Worm (Caenorhabditis elegans) whole organism, L3 larva: ENCODE data around the gene nhr-127.

Experiments
- ama-1 ChIP-seq: fragments of 150-350 bp; optimal IDR thresholded peaks from 2 replicates; lab custom pipeline; 2018
- ceh-82 ChIP-seq: fragments of 150-350 bp; optimal IDR thresholded peaks from 2 replicates; lab custom pipeline; 2014; ENCODE audit warnings: missing biosample characterization, missing genetic modification characterization
- lsy-12 ChIP-seq: sonication (generic microtip); optimal IDR thresholded peaks from 2 replicates; lab custom pipeline; 2016; ENCODE audit warnings: mild to moderate bottlenecking, missing genetic modification characterization, missing compliant biosample characterization
- nfya-1 ChIP-seq: sonication (generic microtip); optimal IDR thresholded peaks from 2 replicates; lab custom pipeline; 2017; ENCODE audit warnings: missing genetic modification characterization, mild to moderate bottlenecking, missing compliant biosample characterization, antibody characterized with exemption, moderate library complexity; ENCODE audit not compliant: insufficient read depth
- zag-1 ChIP-seq: fragments of 150-350 bp; optimal IDR thresholded peaks from 2 replicates; lab custom pipeline; 2014; ENCODE audit warnings: missing biosample characterization, missing genetic modification characterization
- ztf-11 ChIP-seq: fragments of 150-350 bp; optimal IDR thresholded peaks from 2 replicates; lab custom pipeline; 2014; ENCODE audit warnings: missing biosample characterization, missing genetic modification characterization

- no peak for TF ChIP-seq ceh-82
- no peak for TF ChIP-seq ztf-11 (tag; lab: Kevin White, UChicago)
- TF ChIP-seq zag-1: no peak
- no peak for TF ChIP-seq ama-1 (lab: Kevin White, UChicago)
- no peak for TF ChIP-seq nfya-1
- no peak for TF ChIP-seq lsy-12 (tag; lab: Kevin White, UChicago)
Observed at ce11 chrV:16244078-16244477, 15.7 kb upstream of the nhr-127 start, which contains the start of gene srh-104.
